Worm (Caenorhabditis elegans) whole organism, late embryonic: ENCODE results near the gene zipt-2.3.

Experiments used
- C08G9.2 ChIP-seq: sonication (generic microtip); optimal IDR thresholded peaks from 2 replicates; lab custom pipeline; 2016; ENCODE audit warnings: mild to moderate bottlenecking, missing genetic modification characterization, moderate library complexity, missing compliant biosample characterization
- ceh-22 ChIP-seq: sonication (generic microtip); optimal IDR thresholded peaks from 2 replicates; lab custom pipeline; 2017; ENCODE audit warnings: missing biosample characterization, missing genetic modification characterization
- ceh-31 ChIP-seq: sonication (generic microtip); optimal IDR thresholded peaks from 2 replicates; lab custom pipeline; 2016; ENCODE audit warnings: missing genetic modification characterization, missing compliant biosample characterization
- hlh-30 ChIP-seq: sonication (generic microtip); optimal IDR thresholded peaks from 2 replicates; lab custom pipeline; 2017; ENCODE audit warnings: antibody characterized with exemption, missing genetic modification characterization, missing compliant biosample characterization; ENCODE audit not compliant: insufficient read depth
- lin-11 ChIP-seq: fragments of 200-800 bp; sonication (Bioruptor generic); optimal IDR thresholded peaks from 2 replicates; lab custom pipeline; 2018; ENCODE audit warnings: mild to moderate bottlenecking, missing genetic modification characterization, missing compliant biosample characterization
- nfya-1 ChIP-seq: sonication (generic microtip); optimal IDR thresholded peaks from 2 replicates; lab custom pipeline; 2017; ENCODE audit warnings: missing genetic modification characterization, mild to moderate bottlenecking, missing compliant biosample characterization, antibody characterized with exemption, moderate library complexity
- nhr-11 ChIP-seq: fragments of 150-350 bp; optimal IDR thresholded peaks from 2 replicates; lab custom pipeline; 2014; ENCODE audit warnings: missing biosample characterization, missing genetic modification characterization
- pax-1 ChIP-seq: fragments of 150-350 bp; optimal IDR thresholded peaks from 2 replicates; lab custom pipeline; 2014; ENCODE audit warnings: missing biosample characterization, missing genetic modification characterization
- pha-4 ChIP-seq: fragments of 150-350 bp; optimal IDR thresholded peaks from 2 replicates; lab custom pipeline; 2018; ENCODE audit warnings: missing biosample characterization, missing genetic modification reagents, missing genetic modification characterization
- pqm-1 ChIP-seq: sonication (generic microtip); optimal IDR thresholded peaks from 2 replicates; lab custom pipeline; 2016; ENCODE audit warnings: missing genetic modification characterization, missing compliant biosample characterization
- sdc-2 ChIP-seq: sonication (generic microtip); optimal IDR thresholded peaks from 2 replicates; lab custom pipeline; 2016; ENCODE audit warnings: missing genotype, missing genetic modification characterization, missing compliant biosample characterization
- unc-42 ChIP-seq: sonication (generic microtip); optimal IDR thresholded peaks from 2 replicates; lab custom pipeline; 2016; ENCODE audit warnings: missing genotype, missing genetic modification characterization, missing compliant biosample characterization

ce11 chrII:13720650-13721049, 5.0 kb upstream of the zipt-2.3 start:
- no peak for TF ChIP-seq unc-42 (tag; lab: Kevin White, UChicago)
- no peak for TF ChIP-seq lin-11
- no peak for TF ChIP-seq pha-4 (tag; lab: Kevin White, UChicago)
- no peak for TF ChIP-seq hlh-30 (tag; lab: Kevin White, UChicago)
- TF ChIP-seq nhr-11 (tag; lab: Kevin White, UChicago), result no peak
- TF ChIP-seq nfya-1 (tag; lab: Kevin White, UChicago), result no peak
- TF ChIP-seq pax-1 (tag; lab: Kevin White, UChicago), result no peak
- TF ChIP-seq pqm-1 (tag; lab: Kevin White, UChicago), result no peak
- no peak for TF ChIP-seq C08G9.2 (tag; lab: Kevin White, UChicago)
- no peak for TF ChIP-seq ceh-31
- TF ChIP-seq ceh-22 (tag; lab: Kevin White, UChicago), result no peak
- TF ChIP-seq sdc-2 (tag; lab: Kevin White, UChicago), result no peak
